Worm (Caenorhabditis elegans): ENCODE data around the gene C46C2.7.

The C46C2.7 gene

DNA sequence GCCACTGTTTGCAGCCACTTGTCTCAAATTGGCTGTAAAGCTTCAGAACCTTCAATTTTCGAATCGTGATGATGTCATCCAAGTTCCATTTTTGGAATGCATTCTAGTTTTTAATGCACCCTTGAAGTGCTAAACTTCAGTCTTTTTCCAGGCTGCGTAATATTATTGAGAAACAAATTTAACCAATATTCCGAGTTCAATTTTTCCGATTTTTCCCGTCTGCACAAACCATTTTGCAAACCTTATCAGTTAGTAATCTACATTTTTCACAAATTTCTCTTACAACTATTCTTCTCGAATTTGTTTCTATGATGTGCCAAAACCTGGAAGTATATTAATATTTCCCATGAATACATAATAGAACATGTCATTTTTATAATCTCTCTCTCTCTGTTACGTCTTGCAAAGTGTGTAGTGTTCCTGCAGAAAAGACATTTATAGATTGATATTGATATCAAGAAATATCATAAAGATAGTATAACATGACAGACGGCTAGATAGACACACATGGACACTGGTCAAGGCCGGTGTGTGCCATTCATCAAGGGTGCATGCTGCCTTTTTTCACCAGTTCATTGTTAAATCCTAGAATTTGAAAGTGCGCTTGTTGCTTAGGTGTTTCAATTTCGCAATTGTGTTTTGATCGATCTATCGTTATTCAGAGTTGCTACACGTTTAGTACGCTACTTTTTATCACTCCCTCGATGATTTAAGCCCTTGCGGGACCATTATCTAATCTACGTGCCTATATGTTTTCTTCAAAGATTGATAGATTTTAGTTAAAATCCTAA, 4.7 kb downstream of the C46C2.7 start:
- TF ChIP-seq hnd-1 (tag; optimal IDR thresholded peaks at IDR 0.05) (no peak), ama-1 (optimal IDR thresholded peaks at IDR 0.05) (no peak), scrt-1 (GFP tag; IDR thresholded peaks at IDR 0.05) (no peak), B0310.2 (tag; optimal IDR thresholded peaks at IDR 0.05) (no peak), hmbx-1 (tag; optimal IDR thresholded peaks at IDR 0.05) (no peak), tbx-37 (GFP tag; conservative IDR thresholded peaks at IDR 0.05) (no peak), F13C5.2 (tag; optimal IDR thresholded peaks at IDR 0.05) (no peak), hmg-4 (GFP tag; optimal IDR thresholded peaks at IDR 0.05) (no peak), sea-1 (GFP tag; conservative IDR thresholded peaks at IDR 0.05) (no peak)

DNA sequence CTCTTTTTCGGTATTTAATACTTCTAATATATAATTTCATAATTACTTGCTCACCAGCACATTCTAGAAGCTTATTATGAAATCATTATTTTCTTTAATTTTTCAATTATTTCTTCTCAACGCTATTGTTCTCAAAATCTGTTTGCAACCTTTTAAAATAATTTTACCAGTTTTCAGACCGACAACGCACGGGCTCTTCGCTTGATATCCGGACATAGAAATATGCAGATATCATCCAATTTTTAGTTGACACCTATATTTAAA, 5.2 kb downstream of the C46C2.7 start, which contains the start of gene wnk-1:
Gene wnk-1 (plus strand): TSS at position 165 of the 264 bp plus-strand sequence.
- TF ChIP-seq sea-1 (GFP tag; conservative IDR thresholded peaks at IDR 0.05), result no peak
- TF ChIP-seq tra-4 (tag; optimal IDR thresholded peaks at IDR 0.05), result no peak
- TF ChIP-seq hmg-4 (GFP tag; optimal IDR thresholded peaks at IDR 0.05), result no peak
- TF ChIP-seq flt-1 (GFP tag; IDR thresholded peaks at IDR 0.05), result no peak

DNA sequence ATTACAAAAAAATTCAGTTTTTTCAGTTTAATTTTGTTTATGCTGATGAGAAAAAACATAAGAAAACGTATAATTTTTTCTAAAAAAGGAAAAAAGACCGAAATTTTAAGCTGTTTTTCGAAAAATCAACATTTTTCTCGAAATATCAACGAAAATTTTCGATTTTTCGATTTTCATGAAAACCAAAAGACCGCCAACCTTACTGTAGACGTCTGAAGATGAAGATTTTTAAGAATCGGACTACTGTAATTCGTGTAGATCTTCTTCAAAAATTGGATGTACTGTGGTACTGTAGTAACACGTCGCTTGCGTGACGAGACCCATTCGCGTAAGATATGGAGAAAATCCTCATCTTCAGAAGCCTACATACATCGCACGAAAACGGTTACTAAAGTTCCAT, 16.2 kb downstream of the C46C2.7 start:
- TF ChIP-seq scrt-1 (GFP tag; IDR thresholded peaks at IDR 0.05) (no peak), flt-1 (GFP tag; IDR thresholded peaks at IDR 0.05) (no peak), tra-4 (tag; optimal IDR thresholded peaks at IDR 0.05) (no peak), B0310.2 (tag; optimal IDR thresholded peaks at IDR 0.05) (no peak), ets-7 (tag; optimal IDR thresholded peaks at IDR 0.05) (no peak)

DNA sequence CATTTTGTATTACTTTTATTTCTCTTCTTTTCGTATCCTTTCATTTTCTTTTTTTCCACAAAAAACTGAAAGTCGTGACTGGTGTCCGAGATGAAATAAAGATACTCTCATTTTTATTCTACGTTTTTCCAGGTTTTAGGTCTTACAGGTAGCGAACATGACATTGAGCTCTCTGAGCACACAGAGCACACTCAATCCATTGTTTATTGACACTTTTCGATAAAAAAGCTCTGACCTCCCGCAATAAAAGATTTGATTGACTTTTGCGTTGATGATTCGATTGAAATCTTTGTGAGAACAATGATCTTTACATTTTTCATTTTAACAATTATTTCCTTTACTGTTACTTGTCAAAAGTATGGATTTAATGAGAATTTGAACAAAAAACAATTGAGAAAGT, 17.5 kb downstream of the C46C2.7 start, which contains the start of gene C46C2.6:
Gene C46C2.6 (plus strand): TSS at position 301 of the 400 bp plus-strand sequence.
- TF ChIP-seq B0310.2 (tag; optimal IDR thresholded peaks at IDR 0.05) (no peak), ceh-13 (GFP tag; optimal IDR thresholded peaks at IDR 0.05) (no peak), ama-1 (optimal IDR thresholded peaks at IDR 0.05) (no peak), tbx-11 (GFP tag; IDR thresholded peaks at IDR 0.05) (no peak), pes-1 (GFP tag; IDR thresholded peaks at IDR 0.05) (no peak), F13C5.2 (tag; optimal IDR thresholded peaks at IDR 0.05) (no peak), aly-1 (tag; optimal IDR thresholded peaks at IDR 0.05) (no peak), sea-1 (GFP tag; conservative IDR thresholded peaks at IDR 0.05) (no peak), hmbx-1 (tag; optimal IDR thresholded peaks at IDR 0.05) (no peak), scrt-1 (GFP tag; IDR thresholded peaks at IDR 0.05) (no peak), tra-4 (tag; optimal IDR thresholded peaks at IDR 0.05) (no peak), hnd-1 (tag; optimal IDR thresholded peaks at IDR 0.05) (no peak), hmg-4 (GFP tag; optimal IDR thresholded peaks at IDR 0.05) (no peak), flt-1 (GFP tag; IDR thresholded peaks at IDR 0.05) (no peak), tbx-37 (GFP tag; conservative IDR thresholded peaks at IDR 0.05) (no peak), ceh-36 (tag; optimal IDR thresholded peaks at IDR 0.05) (no peak), ets-7 (tag; optimal IDR thresholded peaks at IDR 0.05) (no peak)

DNA sequence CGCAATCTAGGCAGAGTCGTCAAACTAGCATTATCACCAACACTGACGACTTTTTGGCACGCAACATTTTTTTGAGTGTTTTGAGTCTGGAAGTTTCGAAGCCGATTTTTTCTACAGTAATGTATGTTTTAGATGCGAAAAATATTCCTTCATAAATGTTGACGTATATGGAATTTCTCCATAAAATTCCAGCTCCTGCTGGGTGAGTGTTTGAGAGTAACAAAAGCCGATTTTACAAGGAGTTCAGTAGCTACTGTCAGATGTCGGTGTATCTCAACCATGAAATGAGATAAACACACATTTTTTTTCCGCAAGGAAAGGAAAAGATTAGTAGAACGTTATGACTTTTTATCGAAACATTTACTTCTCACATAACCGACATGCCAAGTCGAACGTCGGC, 20.2 kb downstream of the C46C2.7 start:
- TF ChIP-seq B0310.2 (tag; optimal IDR thresholded peaks at IDR 0.05) (no peak), pes-1 (GFP tag; IDR thresholded peaks at IDR 0.05) (no peak), ama-1 (optimal IDR thresholded peaks at IDR 0.05) (no peak), ceh-13 (GFP tag; optimal IDR thresholded peaks at IDR 0.05) (no peak), tra-4 (tag; optimal IDR thresholded peaks at IDR 0.05) (no peak), scrt-1 (GFP tag; IDR thresholded peaks at IDR 0.05) (no peak), tbx-37 (GFP tag; conservative IDR thresholded peaks at IDR 0.05) (no peak), aly-1 (tag; optimal IDR thresholded peaks at IDR 0.05) (no peak)

DNA sequence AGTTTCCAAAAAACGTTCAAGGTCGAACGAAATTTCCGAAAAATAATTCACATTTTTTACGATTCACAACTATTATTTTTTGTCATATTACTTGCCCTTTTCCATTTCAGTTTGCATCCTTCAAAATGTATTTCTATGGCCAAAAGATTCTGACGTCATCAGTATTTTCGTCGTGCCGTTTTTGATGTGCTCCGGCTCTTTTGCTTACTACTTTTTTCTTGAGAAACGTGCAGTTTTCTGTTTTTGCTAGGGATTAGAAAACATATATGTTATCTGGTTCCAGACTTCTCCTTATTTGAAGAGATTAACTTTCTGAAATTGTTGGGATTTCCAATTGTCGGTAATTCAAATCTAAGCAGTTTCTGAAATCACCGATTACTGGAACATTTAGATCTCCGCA, 21.2 kb downstream of the C46C2.7 start:
- TF ChIP-seq tbx-11 (GFP tag; IDR thresholded peaks at IDR 0.05), result no peak
- no peak for TF ChIP-seq ets-7 (tag; optimal IDR thresholded peaks at IDR 0.05)
- TF ChIP-seq hmg-4 (GFP tag; optimal IDR thresholded peaks at IDR 0.05), result no peak
- TF ChIP-seq sea-1 (GFP tag; conservative IDR thresholded peaks at IDR 0.05), result no peak
- TF ChIP-seq ama-1 (optimal IDR thresholded peaks at IDR 0.05), result no peak

DNA sequence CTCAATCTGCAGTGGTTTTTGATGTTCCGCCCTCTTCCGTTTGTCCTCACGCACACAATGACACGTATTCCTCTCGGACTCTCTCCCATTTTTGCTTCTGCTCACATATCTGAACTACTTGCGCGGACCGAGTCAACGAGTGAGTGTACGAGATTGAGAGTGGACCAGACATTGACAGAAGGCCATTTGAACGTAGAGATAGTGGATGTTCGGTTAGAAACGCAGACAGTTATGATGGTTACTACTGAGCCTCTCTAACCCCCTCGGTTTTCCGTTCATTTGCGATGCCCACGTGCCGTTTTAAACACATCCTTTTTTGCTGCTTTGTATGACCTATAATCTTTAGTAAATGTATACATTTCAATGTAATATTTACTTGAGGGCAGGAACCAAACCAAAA, 21.8 kb downstream of the C46C2.7 start:
- TF ChIP-seq hmg-4 (GFP tag; optimal IDR thresholded peaks at IDR 0.05) (peak; percentile 56), tra-4 (tag; optimal IDR thresholded peaks at IDR 0.05) (no peak), ets-7 (tag; optimal IDR thresholded peaks at IDR 0.05) (peak; percentile 11)

DNA sequence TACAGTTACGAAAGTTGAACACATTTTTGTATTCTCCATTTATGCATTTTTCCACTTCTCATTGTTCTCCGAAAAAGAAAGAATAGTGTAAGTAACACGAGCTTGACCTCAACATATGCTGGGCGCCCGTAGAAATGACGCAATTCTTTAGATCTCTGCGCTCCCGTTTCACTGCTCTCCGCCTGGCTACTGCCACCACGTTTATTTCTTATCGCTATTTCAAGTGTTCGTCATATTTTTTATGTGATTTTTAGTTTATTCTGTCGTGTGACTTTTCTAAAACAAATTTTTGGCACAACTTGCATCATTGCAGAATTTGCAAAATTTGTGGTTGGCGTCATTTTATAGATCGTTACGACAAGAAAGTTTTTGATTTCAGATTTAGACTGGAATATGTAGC, 22.3 kb downstream of the C46C2.7 start:
- TF ChIP-seq hmbx-1 (tag; optimal IDR thresholded peaks at IDR 0.05), result no peak
- no peak for TF ChIP-seq flt-1 (GFP tag; IDR thresholded peaks at IDR 0.05)
- no peak for TF ChIP-seq ceh-36 (tag; optimal IDR thresholded peaks at IDR 0.05)
- no peak for TF ChIP-seq ama-1 (optimal IDR thresholded peaks at IDR 0.05)

DNA sequence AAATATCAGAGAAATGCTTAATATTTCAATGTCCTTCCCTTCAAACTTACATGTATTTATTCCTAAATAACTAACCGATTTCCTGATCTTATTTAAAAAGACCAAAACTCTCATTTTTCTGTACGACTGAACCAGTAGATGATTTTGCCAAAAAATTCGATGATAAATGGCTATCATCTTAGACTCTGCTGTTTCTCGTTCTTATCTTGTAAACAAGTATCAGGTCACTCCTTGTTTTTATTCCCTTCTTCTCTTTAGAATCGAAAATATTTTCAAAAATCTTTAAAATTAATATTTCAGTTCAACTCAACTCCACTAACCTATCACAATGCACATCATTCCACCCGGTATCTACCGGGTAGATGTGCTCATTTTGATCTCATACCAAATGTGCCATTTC, 22.8 kb downstream of the C46C2.7 start, which contains the start of gene C46C2.2:
Gene C46C2.2 (plus strand): TSS at position 301 of the 400 bp plus-strand sequence.
- TF ChIP-seq ceh-13 (GFP tag; optimal IDR thresholded peaks at IDR 0.05) (no peak), sea-1 (GFP tag; conservative IDR thresholded peaks at IDR 0.05) (no peak), scrt-1 (GFP tag; IDR thresholded peaks at IDR 0.05) (no peak), flt-1 (GFP tag; IDR thresholded peaks at IDR 0.05) (no peak), ets-7 (tag; optimal IDR thresholded peaks at IDR 0.05) (no peak), ama-1 (optimal IDR thresholded peaks at IDR 0.05) (no peak), hmbx-1 (tag; optimal IDR thresholded peaks at IDR 0.05) (no peak), pes-1 (GFP tag; IDR thresholded peaks at IDR 0.05) (no peak)
